Fruit fly (Drosophila melanogaster): Measurements from ENCODE around the gene Gcn5.

Gcn5 gene

dm6 chr3L:12559273-12559672 is 35.5 kb upstream of the Gcn5 start:
- TF ChIP-seq Hr96 (GFP tag; optimal IDR thresholded peaks at IDR 0.05) (no peak), CG7045 (GFP tag; optimal IDR thresholded peaks at IDR 0.05) (no peak)

dm6 chr3L:12557736-12558135 is 33.9 kb upstream of the Gcn5 start:
- TF ChIP-seq CG33017 (tag; optimal IDR thresholded peaks at IDR 0.05) (no peak), CG5204 (GFP tag; optimal IDR thresholded peaks at IDR 0.05) (no peak), CG14711 (tag; optimal IDR thresholded peaks at IDR 0.05) (no peak), tj (GFP tag; optimal IDR thresholded peaks at IDR 0.05) (no peak), toe (GFP tag; optimal IDR thresholded peaks at IDR 0.05) (no peak), Clk (GFP tag; optimal IDR thresholded peaks at IDR 0.05) (no peak), CG12768 (GFP tag; optimal IDR thresholded peaks at IDR 0.05) (no peak), pad (GFP tag; optimal IDR thresholded peaks at IDR 0.05) (no peak), Hr96 (GFP tag; optimal IDR thresholded peaks at IDR 0.05) (no peak), CG7101 (tag; optimal IDR thresholded peaks at IDR 0.05) (no peak), bab1 (GFP tag; optimal IDR thresholded peaks at IDR 0.05) (no peak), kay (GFP tag; ENCODE audit: borderline replicate concordance) (no peak), cic (GFP tag; optimal IDR thresholded peaks at IDR 0.05) (no peak), Crg-1 (GFP tag; optimal IDR thresholded peaks at IDR 0.05) (no peak), CG1620 (GFP tag; optimal IDR thresholded peaks at IDR 0.05) (no peak), CG7045 (GFP tag; optimal IDR thresholded peaks at IDR 0.05) (no peak), CG11617 (GFP tag; optimal IDR thresholded peaks at IDR 0.05) (no peak), Mnt (GFP tag; optimal IDR thresholded peaks at IDR 0.05) (no peak)

dm6 chr3L:12551671-12552070 is 27.9 kb upstream of the Gcn5 start:
- no peak for TF ChIP-seq Mnt (GFP tag; optimal IDR thresholded peaks at IDR 0.05)
- no peak for TF ChIP-seq toe (GFP tag; optimal IDR thresholded peaks at IDR 0.05)
- no peak for TF ChIP-seq CG12768 (GFP tag; optimal IDR thresholded peaks at IDR 0.05)
- no peak for TF ChIP-seq CG11617 (GFP tag; optimal IDR thresholded peaks at IDR 0.05)
- TF ChIP-seq CG7045 (GFP tag; optimal IDR thresholded peaks at IDR 0.05), result no peak
- no peak for TF ChIP-seq CG33017 (tag; optimal IDR thresholded peaks at IDR 0.05)
- TF ChIP-seq cnc (optimal IDR thresholded peaks at IDR 0.05), result no peak
- no peak for TF ChIP-seq pad (GFP tag; optimal IDR thresholded peaks at IDR 0.05)
- TF ChIP-seq CG14711 (tag; optimal IDR thresholded peaks at IDR 0.05), result no peak
- no peak for TF ChIP-seq tj (GFP tag; optimal IDR thresholded peaks at IDR 0.05)
- TF ChIP-seq Hr96 (GFP tag; optimal IDR thresholded peaks at IDR 0.05), result no peak
- TF ChIP-seq CG5204 (GFP tag; optimal IDR thresholded peaks at IDR 0.05), result no peak
- no peak for TF ChIP-seq Crg-1 (GFP tag; optimal IDR thresholded peaks at IDR 0.05)
- no peak for TF ChIP-seq Clk (GFP tag; optimal IDR thresholded peaks at IDR 0.05)
- TF ChIP-seq CG1620 (GFP tag; optimal IDR thresholded peaks at IDR 0.05), result no peak
- TF ChIP-seq ovo (GFP tag; optimal IDR thresholded peaks at IDR 0.05), result no peak
- no peak for TF ChIP-seq kay (GFP tag; ENCODE audit: borderline replicate concordance)
- TF ChIP-seq bab1 (GFP tag; optimal IDR thresholded peaks at IDR 0.05), result no peak
- no peak for TF ChIP-seq cic (GFP tag; optimal IDR thresholded peaks at IDR 0.05)
- no peak for TF ChIP-seq CG7101 (tag; optimal IDR thresholded peaks at IDR 0.05)

dm6 chr3L:12549471-12549870 is 25.7 kb upstream of the Gcn5 start:
- TF ChIP-seq CG33017 (tag; optimal IDR thresholded peaks at IDR 0.05), result no peak
- TF ChIP-seq cic (GFP tag; optimal IDR thresholded peaks at IDR 0.05), result no peak
- no peak for TF ChIP-seq cnc (optimal IDR thresholded peaks at IDR 0.05)
- TF ChIP-seq CG5204 (GFP tag; optimal IDR thresholded peaks at IDR 0.05), result no peak
- no peak for TF ChIP-seq CG14711 (tag; optimal IDR thresholded peaks at IDR 0.05)
- TF ChIP-seq CG1620 (GFP tag; optimal IDR thresholded peaks at IDR 0.05), result no peak
- no peak for TF ChIP-seq CG7045 (GFP tag; optimal IDR thresholded peaks at IDR 0.05)
- no peak for TF ChIP-seq Crg-1 (GFP tag; optimal IDR thresholded peaks at IDR 0.05)
- TF ChIP-seq CG12768 (GFP tag; optimal IDR thresholded peaks at IDR 0.05), result no peak
- no peak for TF ChIP-seq ovo (GFP tag; optimal IDR thresholded peaks at IDR 0.05)
- no peak for TF ChIP-seq Mnt (GFP tag; optimal IDR thresholded peaks at IDR 0.05)
- no peak for TF ChIP-seq toe (GFP tag; optimal IDR thresholded peaks at IDR 0.05)
- TF ChIP-seq tj (GFP tag; optimal IDR thresholded peaks at IDR 0.05), result no peak

- TF ChIP-seq cnc (optimal IDR thresholded peaks at IDR 0.05) (no peak), CG11617 (GFP tag; optimal IDR thresholded peaks at IDR 0.05) (no peak), bab1 (GFP tag; optimal IDR thresholded peaks at IDR 0.05) (peak; percentile 12), Mnt (GFP tag; optimal IDR thresholded peaks at IDR 0.05) (peak; percentile 94), CG12768 (GFP tag; optimal IDR thresholded peaks at IDR 0.05) (no peak)
These were observed 13.3 kb upstream of the Gcn5 start, which contains the start of gene CG4069 for dm6 chr3L:12537123-12537522. CG4069 (minus strand) TSS chr3L:12537315.

dm6 chr3L:12534318-12534717 is 10.5 kb upstream of the Gcn5 start, which contains the start of gene Pmm2:
Pmm2 (plus strand) TSS chr3L:12534590.
- TF ChIP-seq Mnt (GFP tag; optimal IDR thresholded peaks at IDR 0.05) (peak; percentile 2), toe (GFP tag; optimal IDR thresholded peaks at IDR 0.05) (no peak), CG1620 (GFP tag; optimal IDR thresholded peaks at IDR 0.05) (no peak)

dm6 chr3L:12533392-12534070 is 9.7 kb upstream of the Gcn5 start, which contains the start of the genes Tsf2 and CG34242:
Tsf2 (minus strand) TSS chr3L:12533724.
CG34242 (plus strand) TSS chr3L:12533996.
- TF ChIP-seq cnc (optimal IDR thresholded peaks at IDR 0.05), result no peak
- peak; percentile 64 for TF ChIP-seq bab1 (GFP tag; optimal IDR thresholded peaks at IDR 0.05)
- no peak for TF ChIP-seq Crg-1 (GFP tag; optimal IDR thresholded peaks at IDR 0.05)
- no peak for TF ChIP-seq Mnt (GFP tag; optimal IDR thresholded peaks at IDR 0.05)
- TF ChIP-seq tj (GFP tag; optimal IDR thresholded peaks at IDR 0.05), result peak; percentile 35
- TF ChIP-seq cic (GFP tag; optimal IDR thresholded peaks at IDR 0.05), result no peak
- peak; percentile 61 for TF ChIP-seq CG12768 (GFP tag; optimal IDR thresholded peaks at IDR 0.05)
- no peak for TF ChIP-seq toe (GFP tag; optimal IDR thresholded peaks at IDR 0.05)
- no peak for TF ChIP-seq CG7045 (GFP tag; optimal IDR thresholded peaks at IDR 0.05)
- peak; percentile 75 for TF ChIP-seq CG33017 (tag; optimal IDR thresholded peaks at IDR 0.05)
- TF ChIP-seq CG1620 (GFP tag; optimal IDR thresholded peaks at IDR 0.05), result no peak
- no peak for TF ChIP-seq kay (GFP tag; ENCODE audit: borderline replicate concordance)
- TF ChIP-seq CG7101 (tag; optimal IDR thresholded peaks at IDR 0.05), result peak; percentile 87
- TF ChIP-seq ovo (GFP tag; optimal IDR thresholded peaks at IDR 0.05), result no peak
- no peak for TF ChIP-seq CG5204 (GFP tag; optimal IDR thresholded peaks at IDR 0.05)
- TF ChIP-seq CG14711 (tag; optimal IDR thresholded peaks at IDR 0.05), result peak; percentile 91
- peak; percentile 55 for TF ChIP-seq pad (GFP tag; optimal IDR thresholded peaks at IDR 0.05)
- no peak for TF ChIP-seq Hr96 (GFP tag; optimal IDR thresholded peaks at IDR 0.05)
- TF ChIP-seq Clk (GFP tag; optimal IDR thresholded peaks at IDR 0.05), result no peak
- no peak for TF ChIP-seq CG11617 (GFP tag; optimal IDR thresholded peaks at IDR 0.05)
